Fruit fly (Drosophila melanogaster): ENCODE results near the gene CG8097.

DNA sequence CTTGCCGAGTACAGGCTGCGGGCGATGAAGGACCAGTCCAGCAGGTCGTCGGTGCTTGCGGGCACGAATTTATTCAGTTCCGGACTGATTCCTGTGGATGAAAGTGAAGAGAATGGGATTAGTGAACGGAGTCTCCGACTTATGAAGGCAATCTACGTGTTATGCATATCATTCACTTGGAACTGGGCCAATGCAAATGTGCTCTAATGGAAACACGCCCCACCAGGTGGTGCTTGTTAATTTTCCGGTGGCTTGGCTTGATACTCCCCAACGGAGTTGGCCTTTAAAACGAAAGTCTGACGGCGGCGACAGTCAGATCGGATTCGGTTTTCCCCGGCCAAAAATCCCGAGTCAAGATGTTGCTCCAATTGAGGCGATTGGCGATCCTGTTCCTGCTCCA lies 4.5 kb downstream of the CG8097 start, which contains the start of gene Alp11:
- no peak for TF ChIP-seq CG8478 (optimal IDR thresholded peaks at IDR 0.05)
- no peak for TF ChIP-seq usp (GFP tag; optimal IDR thresholded peaks at IDR 0.05)
- TF ChIP-seq EcR (GFP tag; optimal IDR thresholded peaks at IDR 0.05) = no peak
- no peak for TF ChIP-seq Dll (optimal IDR thresholded peaks at IDR 0.05)
- no peak for TF ChIP-seq psq (optimal IDR thresholded peaks at IDR 0.05)
- TF ChIP-seq pan (optimal IDR thresholded peaks at IDR 0.05) = no peak
